Worm (Caenorhabditis elegans) whole organism, L2 larva: Measurements from ENCODE around the gene C16E9.1.

Experiments used
- aly-2 ChIP-seq: fragments of 150-350 bp; optimal IDR thresholded peaks from 2 replicates; lab custom pipeline; 2014; ENCODE audit warnings: missing biosample characterization, missing genetic modification characterization
- ama-1 ChIP-seq: fragments of 150-350 bp; optimal IDR thresholded peaks from 2 replicates; lab custom pipeline; 2018; ENCODE audit warnings: inconsistent platforms
- mab-5 ChIP-seq: fragments of 150-350 bp; optimal IDR thresholded peaks from 2 replicates; lab custom pipeline; 2014; ENCODE audit warnings: missing biosample characterization, missing genetic modification characterization
- mdl-1 ChIP-seq, 2 experiments: fragments of 150-350 bp in 1 of 2; sonication (generic microtip) in 1 of 2; optimal IDR thresholded peaks; 2 replicates each; lab custom pipeline; 2017; ENCODE audit warnings: missing biosample characterization in 2 of 2, missing genetic modification characterization in 2 of 2
- nhr-12 ChIP-seq: fragments of 150-350 bp; optimal IDR thresholded peaks from 2 replicates; lab custom pipeline; 2014; ENCODE audit warnings: missing biosample characterization, missing genetic modification characterization
- nhr-6 ChIP-seq: fragments of 150-350 bp; optimal IDR thresholded peaks from 2 replicates; lab custom pipeline; 2014; ENCODE audit warnings: missing biosample characterization, missing genetic modification characterization
- unc-39 ChIP-seq: fragments of 150-350 bp; optimal IDR thresholded peaks from 2 replicates; lab custom pipeline; 2014; ENCODE audit warnings: missing biosample characterization, missing genetic modification characterization
- unc-62 ChIP-seq: fragments of 150-350 bp; optimal IDR thresholded peaks from 2 replicates; lab custom pipeline; 2014; ENCODE audit warnings: missing biosample characterization, missing genetic modification reagents, missing genetic modification characterization

ce11 chrX:6989342-6989741 lies 49.3 kb downstream of the C16E9.1 start, which contains the start of gene F01E11.18:
- TF ChIP-seq mdl-1 (tag; optimal IDR thresholded peaks at IDR 0.05; lab: Kevin White, UChicago) (no peak), ama-1 (no peak), nhr-12 (tag; lab: Kevin White, UChicago) (no peak), unc-62 (no peak), mab-5 (tag; lab: Kevin White, UChicago) (no peak), nhr-6 (no peak), unc-39 (tag; lab: Kevin White, UChicago) (no peak), aly-2 (no peak)
